Fruit fly (Drosophila melanogaster): Measurements from ENCODE around the gene Arglu1.

The Arglu1 gene

dm6 chr2L:9956993-9957652 lies 19.2 kb upstream of the Arglu1 start, which contains the start of the genes CG4658 and CG5846 (continued):
- peak; percentile 78 for TF ChIP-seq CG17612 (GFP tag; IDR thresholded peaks at IDR 0.05)
- TF ChIP-seq Ada2b (GFP tag; IDR thresholded peaks at IDR 0.05), result peak; percentile 93
- peak; percentile 94 for TF ChIP-seq Dbx (GFP tag; IDR thresholded peaks at IDR 0.05)
- peak; percentile 55; the same call in 1 of the 2 replicates for TF ChIP-seq aop (GFP tag; IDR thresholded peaks at IDR 0.05)
- no peak for TF ChIP-seq abd-A (tag; optimal IDR thresholded peaks at IDR 0.05)
- TF ChIP-seq nau (GFP tag; optimal IDR thresholded peaks at IDR 0.05), result no peak
- TF ChIP-seq hb (GFP tag; IDR thresholded peaks at IDR 0.05; ENCODE audit: partially characterized antibody), result no peak
- TF ChIP-seq ac (GFP tag; optimal IDR thresholded peaks at IDR 0.05), result peak; percentile 56
- TF ChIP-seq maf-S (GFP tag; optimal IDR thresholded peaks at IDR 0.05), result peak; percentile 62
- TF ChIP-seq CG9437 (GFP tag; optimal IDR thresholded peaks at IDR 0.05), result peak; percentile 83
- peak; percentile 29 for TF ChIP-seq kni (GFP tag; optimal IDR thresholded peaks at IDR 0.05)
- TF ChIP-seq Hr3 (GFP tag; optimal IDR thresholded peaks at IDR 0.05), result peak; percentile 96
- peak; percentile 39 for TF ChIP-seq NK7.1 (GFP tag; optimal IDR thresholded peaks at IDR 0.05)
- no peak for TF ChIP-seq Kr (GFP tag; optimal IDR thresholded peaks at IDR 0.05)
- TF ChIP-seq br (optimal IDR thresholded peaks at IDR 0.05), result no peak
- TF ChIP-seq CG8388 (GFP tag; optimal IDR thresholded peaks at IDR 0.05), result peak; percentile 96
- peak; percentile 84 for TF ChIP-seq CG2875 (GFP tag; optimal IDR thresholded peaks at IDR 0.05)
- peak; percentile 74 for TF ChIP-seq lbe (GFP tag; optimal IDR thresholded peaks at IDR 0.05)
- TF ChIP-seq CG17186 (GFP tag; optimal IDR thresholded peaks at IDR 0.05), result peak; percentile 65
- peak; percentile 60 for TF ChIP-seq tup (GFP tag; optimal IDR thresholded peaks at IDR 0.05)
- TF ChIP-seq GATAe (GFP tag; conservative IDR thresholded peaks at IDR 0.05), result peak; percentile 81
- TF ChIP-seq Gug (GFP tag; IDR thresholded peaks at IDR 0.05), result peak; percentile 81
- TF ChIP-seq Scr (GFP tag; IDR thresholded peaks at IDR 0.05; ENCODE audit: partially characterized antibody), result no peak
- TF ChIP-seq CG8281 (tag; optimal IDR thresholded peaks at IDR 0.05), result peak; percentile 74
- no peak for TF ChIP-seq yki (optimal IDR thresholded peaks at IDR 0.05)
- TF ChIP-seq CG9609 (GFP tag; optimal IDR thresholded peaks at IDR 0.05), result peak; percentile 64
- TF ChIP-seq CG8924 (tag; optimal IDR thresholded peaks at IDR 0.05), result peak; percentile 96
- no peak for TF ChIP-seq inv (GFP tag; IDR thresholded peaks at IDR 0.05; ENCODE audit: partially characterized antibody)
- TF ChIP-seq hbn (GFP tag; IDR thresholded peaks at IDR 0.05; ENCODE audit: partially characterized antibody), result no peak
- TF ChIP-seq CG11247 (GFP tag; IDR thresholded peaks at IDR 0.05), result peak; percentile 88
- peak; percentile 94 for TF ChIP-seq lilli (GFP tag; optimal IDR thresholded peaks at IDR 0.05)
- TF ChIP-seq Hsf (GFP tag; optimal IDR thresholded peaks at IDR 0.05), result peak; percentile 94
- peak; percentile 95 for TF ChIP-seq run (tag; optimal IDR thresholded peaks at IDR 0.05)
- peak; percentile 93 for TF ChIP-seq Hmr (GFP tag; optimal IDR thresholded peaks at IDR 0.05)
- no peak for TF ChIP-seq ERR (GFP tag; optimal IDR thresholded peaks at IDR 0.05)
- TF ChIP-seq zen2 (GFP tag; IDR thresholded peaks at IDR 0.05; ENCODE audit: partially characterized antibody), result no peak
- TF ChIP-seq az2 (GFP tag; optimal IDR thresholded peaks at IDR 0.05), result peak; percentile 96
- TF ChIP-seq cato (GFP tag; optimal IDR thresholded peaks at IDR 0.05; ENCODE audit: borderline replicate concordance), result peak; percentile 91
- peak; percentile 79 for TF ChIP-seq CG6813 (GFP tag; optimal IDR thresholded peaks at IDR 0.05)
- TF ChIP-seq bigmax (GFP tag; optimal IDR thresholded peaks at IDR 0.05), result peak; percentile 22
- TF ChIP-seq CG12155 (GFP tag; optimal IDR thresholded peaks at IDR 0.05), result peak; percentile 92
- TF ChIP-seq Rfx (GFP tag; IDR thresholded peaks at IDR 0.05), result peak; percentile 90
- no peak for TF ChIP-seq CG7963 (GFP tag; IDR thresholded peaks at IDR 0.05; ENCODE audit: partially characterized antibody)
- peak; percentile 82 for TF ChIP-seq CG3838 (GFP tag; optimal IDR thresholded peaks at IDR 0.05)
- peak; percentile 94 for TF ChIP-seq oc (tag; optimal IDR thresholded peaks at IDR 0.05)
- TF ChIP-seq Dref (GFP tag; IDR thresholded peaks at IDR 0.05), result no peak
- peak; percentile 86 for TF ChIP-seq CG5953 (GFP tag; IDR thresholded peaks at IDR 0.05)
- TF ChIP-seq CG33213 (GFP tag; optimal IDR thresholded peaks at IDR 0.05), result peak; percentile 42
- TF ChIP-seq CG4854 (GFP tag; optimal IDR thresholded peaks at IDR 0.05), result peak; percentile 75
- TF ChIP-seq fu2 (GFP tag; optimal IDR thresholded peaks at IDR 0.05), result peak; percentile 79
